Fruit fly (Drosophila melanogaster) whole organism, embryonic: Measurements from ENCODE around the gene Epp.
A peak's percentile ranks its signal among the peaks of the same experiment; 100 is the strongest.

Experiments used
- Atf-2 ChIP-seq: fragments of 200-800 bp; sonication (Bioruptor generic); optimal IDR thresholded peaks from 2 replicates; lab custom pipeline; 2016; ENCODE audit warnings: missing biosample characterization, missing genetic modification characterization
- B-H1 ChIP-seq: fragments of 200-800 bp; sonication (Bioruptor generic); IDR thresholded peaks from 3 replicates; pipeline ENCODE4 v1.3.6; 2022; ENCODE audit warnings: missing biosample characterization, missing genetic modification characterization
- CG11093 ChIP-seq: fragments of 200-800 bp; sonication (Bioruptor generic); IDR thresholded peaks from 3 replicates; pipeline ENCODE4 v1.3.6; 2022; ENCODE audit warnings: missing biosample characterization, missing genetic modification characterization
- CG12744 ChIP-seq: fragments of 200-800 bp; sonication (Bioruptor generic); optimal IDR thresholded peaks from 2 replicates; lab custom pipeline; 2016; ENCODE audit warnings: missing biosample characterization, missing genetic modification characterization
- CG13775 ChIP-seq: fragments of 200-800 bp; sonication (Bioruptor generic); optimal IDR thresholded peaks from 3 replicates; lab custom pipeline; 2017; ENCODE audit warnings: missing biosample characterization, mild to moderate bottlenecking, missing genetic modification characterization
- CG15011 ChIP-seq: fragments of 200-800 bp; sonication (Bioruptor generic); optimal IDR thresholded peaks from 3 replicates; lab custom pipeline; 2018; ENCODE audit warnings: missing biosample characterization, mild to moderate bottlenecking, missing genetic modification characterization
- CG15514 ChIP-seq: fragments of 200-800 bp; sonication (Bioruptor generic); optimal IDR thresholded peaks from 3 replicates; lab custom pipeline; 2017; ENCODE audit warnings: missing biosample characterization, missing genetic modification characterization, mild to moderate bottlenecking, moderate library complexity, missing genetic modification reagents
- CG15601 ChIP-seq: fragments of 200-800 bp; sonication (Bioruptor generic); optimal IDR thresholded peaks from 3 replicates; lab custom pipeline; 2019; ENCODE audit warnings: missing biosample characterization, mild to moderate bottlenecking, missing genetic modification characterization, moderate library complexity
- CG16815 ChIP-seq: fragments of 200-800 bp; sonication (Bioruptor generic); optimal IDR thresholded peaks from 3 replicates; lab custom pipeline; 2017; ENCODE audit warnings: missing biosample characterization, mild to moderate bottlenecking, missing genetic modification characterization
- CG17328 ChIP-seq: fragments of 200-800 bp; sonication (Bioruptor generic); IDR thresholded peaks from 2 replicates; pipeline ENCODE4 v1.3.6; 2022; ENCODE audit warnings: missing biosample characterization, missing genetic modification characterization
- CG17359 ChIP-seq: fragments of 200-800 bp; sonication (Bioruptor generic); optimal IDR thresholded peaks from 3 replicates; lab custom pipeline; 2018; ENCODE audit warnings: missing biosample characterization, mild to moderate bottlenecking, missing genetic modification characterization, moderate library complexity
- CG17829 ChIP-seq: fragments of 200-800 bp; optimal IDR thresholded peaks from 2 replicates; lab custom pipeline; 2019; ENCODE audit warnings: missing biosample characterization, mild to moderate bottlenecking, missing genetic modification characterization, moderate library complexity
- CG17912 ChIP-seq: fragments of 200-800 bp; sonication (Bioruptor generic); optimal IDR thresholded peaks from 2 replicates; lab custom pipeline; 2018; ENCODE audit warnings: missing biosample characterization, mild to moderate bottlenecking, missing genetic modification characterization
- CG32767 ChIP-seq: fragments of 200-800 bp; sonication (Bioruptor generic); IDR thresholded peaks from 2 replicates; pipeline ENCODE4 v1.3.6; 2022; ENCODE audit warnings: missing biosample characterization, missing genetic modification characterization
- CG32772 ChIP-seq: fragments of 200-800 bp; sonication (Bioruptor generic); IDR thresholded peaks from 2 replicates; pipeline ENCODE4 v1.3.6; 2022; ENCODE audit warnings: missing biosample characterization, missing genetic modification characterization
- CG33213 ChIP-seq: fragments of 200-800 bp; sonication (Bioruptor generic); optimal IDR thresholded peaks from 3 replicates; lab custom pipeline; 2016; ENCODE audit warnings: missing biosample characterization, missing genetic modification characterization
- CG4820 ChIP-seq: fragments of 200-800 bp; sonication (Bioruptor generic); optimal IDR thresholded peaks from 3 replicates; lab custom pipeline; 2016; ENCODE audit warnings: missing biosample characterization, missing genetic modification characterization
- CG6272 ChIP-seq: fragments of 200-800 bp; sonication (Bioruptor generic); IDR thresholded peaks from 2 replicates; pipeline ENCODE4 v1.3.6; 2022; ENCODE audit warnings: missing biosample characterization, missing genetic modification characterization
- CG6854 ChIP-seq: fragments of 200-800 bp; sonication (Bioruptor generic); optimal IDR thresholded peaks from 3 replicates; lab custom pipeline; 2017; ENCODE audit warnings: missing biosample characterization, mild to moderate bottlenecking, missing genetic modification characterization
- CG7372 ChIP-seq: fragments of 200-800 bp; sonication (Bioruptor generic); IDR thresholded peaks from 2 replicates; pipeline ENCODE4 v1.3.6; 2022; ENCODE audit warnings: missing biosample characterization, missing genetic modification characterization
- Dad ChIP-seq: fragments of 200-800 bp; sonication (Bioruptor generic); optimal IDR thresholded peaks from 3 replicates; lab custom pipeline; 2016; ENCODE audit warnings: missing biosample characterization, missing genetic modification characterization
- Dll ChIP-seq: fragments of 200-800 bp; sonication (Bioruptor generic); IDR thresholded peaks from 4 replicates; pipeline ENCODE4 v1.3.6; 2022; ENCODE audit warnings: missing biosample characterization, missing genetic modification characterization; ENCODE audit not compliant: partially characterized antibody
- Doc2 ChIP-seq: fragments of 200-800 bp; sonication (Bioruptor generic); IDR thresholded peaks from 2 replicates; pipeline ENCODE4 v1.3.6; 2022; ENCODE audit warnings: missing biosample characterization, missing genetic modification characterization
- HLHmδ ChIP-seq: fragments of 200-800 bp; sonication (Bioruptor generic); optimal IDR thresholded peaks from 2 replicates; lab custom pipeline; 2018; ENCODE audit warnings: missing biosample characterization, mild to moderate bottlenecking, missing genetic modification characterization, moderate library complexity
- Hmr ChIP-seq: fragments of 200-800 bp; sonication (Bioruptor generic); optimal IDR thresholded peaks from 3 replicates; lab custom pipeline; 2017; ENCODE audit warnings: mild to moderate bottlenecking, missing biosample characterization, missing genetic modification reagents, missing genetic modification characterization
- Hr78 ChIP-seq, 2 experiments: fragments of 200-800 bp in 1 of 2; fragments of >200 bp in 1 of 2; sonication (Bioruptor generic) in 1 of 2; optimal IDR thresholded peaks; 2 replicates each; lab custom pipeline; 2017 to 2019; ENCODE audit warnings: missing biosample characterization in 2 of 2, missing genetic modification characterization in 2 of 2, mild to moderate bottlenecking in 1 of 2, moderate library complexity in 1 of 2
- Meics ChIP-seq: fragments of 200-800 bp; sonication (Bioruptor generic); optimal IDR thresholded peaks from 2 replicates; lab custom pipeline; 2017; ENCODE audit warnings: missing biosample characterization, mild to moderate bottlenecking, missing genetic modification characterization
- NC2β ChIP-seq: fragments of 200-800 bp; sonication (Bioruptor generic); optimal IDR thresholded peaks from 2 replicates; lab custom pipeline; 2016; ENCODE audit warnings: missing biosample characterization, missing genetic modification characterization
- Oaz ChIP-seq: fragments of 200-800 bp; sonication (Bioruptor generic); IDR thresholded peaks from 2 replicates; pipeline ENCODE4 v1.3.6; 2022; ENCODE audit warnings: missing biosample characterization, missing genetic modification characterization
- Oli ChIP-seq: fragments of 200-800 bp; sonication (Bioruptor generic); optimal IDR thresholded peaks from 2 replicates; lab custom pipeline; 2018; ENCODE audit warnings: missing biosample characterization, mild to moderate bottlenecking, missing genetic modification characterization, moderate library complexity
- YL-1 ChIP-seq: fragments of 200-800 bp; sonication (Bioruptor generic); optimal IDR thresholded peaks from 3 replicates; lab custom pipeline; 2017; ENCODE audit warnings: missing biosample characterization, mild to moderate bottlenecking, missing genetic modification characterization
- ab ChIP-seq: fragments of 200-800 bp; sonication (Bioruptor generic); optimal IDR thresholded peaks from 2 replicates; lab custom pipeline; 2016; ENCODE audit warnings: missing biosample characterization, missing genetic modification characterization
- bcd ChIP-seq: fragments of 200-800 bp; sonication (Bioruptor generic); optimal IDR thresholded peaks from 2 replicates; lab custom pipeline; 2017; ENCODE audit warnings: missing biosample characterization, mild to moderate bottlenecking, missing genetic modification characterization
- chm ChIP-seq: fragments of 200-800 bp; sonication (Bioruptor generic); IDR thresholded peaks from 2 replicates; pipeline ENCODE4 v1.3.6; 2022; ENCODE audit warnings: missing biosample characterization, missing genetic modification characterization
- corto ChIP-seq: fragments of 200-800 bp; sonication (Bioruptor generic); optimal IDR thresholded peaks from 2 replicates; lab custom pipeline; 2016; ENCODE audit warnings: missing biosample characterization, mild to moderate bottlenecking, missing genetic modification characterization, moderate library complexity
- crp ChIP-seq, 2 experiments: fragments of 200-800 bp; sonication (Bioruptor generic); optimal IDR thresholded peaks; 2 replicates in 1 of 2; 3 replicates in 1 of 2; lab custom pipeline; 2017; ENCODE audit warnings: missing biosample characterization in 2 of 2, missing genetic modification characterization in 2 of 2, mild to moderate bottlenecking in 1 of 2, moderate library complexity in 1 of 2
- en ChIP-seq: fragments of 200-800 bp; sonication (Bioruptor generic); optimal IDR thresholded peaks from 2 replicates; lab custom pipeline; 2016; ENCODE audit warnings: missing biosample characterization, missing genetic modification characterization
- fd3F ChIP-seq: fragments of 200-800 bp; sonication (Bioruptor generic); optimal IDR thresholded peaks from 2 replicates; lab custom pipeline; 2018; ENCODE audit warnings: missing biosample characterization, mild to moderate bottlenecking, missing genetic modification characterization, moderate library complexity
- gcm2 ChIP-seq: fragments of 200-800 bp; sonication (Bioruptor generic); optimal IDR thresholded peaks from 2 replicates; lab custom pipeline; 2016; ENCODE audit warnings: missing biosample characterization, missing genetic modification characterization
- gsb-n ChIP-seq: fragments of 200-800 bp; sonication (Bioruptor generic); optimal IDR thresholded peaks from 3 replicates; lab custom pipeline; 2018; ENCODE audit warnings: missing biosample characterization, mild to moderate bottlenecking, missing genetic modification characterization
- hth ChIP-seq: fragments of >200 bp; optimal IDR thresholded peaks from 2 replicates; lab custom pipeline; 2017; ENCODE audit warnings: inconsistent platforms
- kah ChIP-seq: fragments of 200-800 bp; sonication (Bioruptor generic); optimal IDR thresholded peaks from 2 replicates; lab custom pipeline; 2018; ENCODE audit warnings: missing biosample characterization, mild to moderate bottlenecking, missing genetic modification characterization
- lmd ChIP-seq: fragments of 200-800 bp; sonication (Bioruptor generic); IDR thresholded peaks from 2 replicates; pipeline ENCODE4 v1.3.6; 2022; ENCODE audit warnings: missing biosample characterization, missing genetic modification characterization
- mld ChIP-seq: fragments of 200-800 bp; sonication (Bioruptor generic); IDR thresholded peaks from 3 replicates; pipeline ENCODE4 v1.3.6; 2022; ENCODE audit warnings: missing biosample characterization, missing genetic modification characterization; ENCODE audit not compliant: partially characterized antibody
- pita ChIP-seq: fragments of 200-800 bp; sonication (Bioruptor generic); optimal IDR thresholded peaks from 2 replicates; lab custom pipeline; 2017; ENCODE audit warnings: missing biosample characterization, mild to moderate bottlenecking, missing genetic modification characterization
- slbo ChIP-seq: fragments of 200-800 bp; sonication (Bioruptor generic); IDR thresholded peaks from 2 replicates; pipeline ENCODE4 v1.3.6; 2022; ENCODE audit warnings: missing biosample characterization, missing genetic modification characterization
- sr ChIP-seq: fragments of 200-800 bp; sonication (Bioruptor generic); IDR thresholded peaks from 3 replicates; pipeline ENCODE4 v1.3.6; 2022; ENCODE audit warnings: missing biosample characterization, missing genetic modification characterization
- stc ChIP-seq: fragments of 200-800 bp; sonication (Bioruptor generic); IDR thresholded peaks from 2 replicates; pipeline ENCODE4 v1.3.6; 2022; ENCODE audit warnings: missing biosample characterization, missing genetic modification characterization
- tap ChIP-seq: fragments of 200-800 bp; optimal IDR thresholded peaks from 3 replicates; lab custom pipeline; 2019; ENCODE audit warnings: missing biosample characterization, mild to moderate bottlenecking, missing genetic modification characterization, moderate library complexity
- usp ChIP-seq: fragments of >200 bp; optimal IDR thresholded peaks from 2 replicates; lab custom pipeline; 2017; ENCODE audit warnings: missing biosample characterization, missing genetic modification characterization
- zf30C ChIP-seq: fragments of 200-800 bp; sonication (Bioruptor generic); optimal IDR thresholded peaks from 3 replicates; lab custom pipeline; 2018; ENCODE audit warnings: missing biosample characterization, mild to moderate bottlenecking, missing genetic modification characterization
- zfh2 ChIP-seq: fragments of 200-800 bp; sonication (Bioruptor generic); optimal IDR thresholded peaks from 2 replicates; lab custom pipeline; 2016; ENCODE audit warnings: missing biosample characterization, missing genetic modification characterization

Gene Epp

DNA sequence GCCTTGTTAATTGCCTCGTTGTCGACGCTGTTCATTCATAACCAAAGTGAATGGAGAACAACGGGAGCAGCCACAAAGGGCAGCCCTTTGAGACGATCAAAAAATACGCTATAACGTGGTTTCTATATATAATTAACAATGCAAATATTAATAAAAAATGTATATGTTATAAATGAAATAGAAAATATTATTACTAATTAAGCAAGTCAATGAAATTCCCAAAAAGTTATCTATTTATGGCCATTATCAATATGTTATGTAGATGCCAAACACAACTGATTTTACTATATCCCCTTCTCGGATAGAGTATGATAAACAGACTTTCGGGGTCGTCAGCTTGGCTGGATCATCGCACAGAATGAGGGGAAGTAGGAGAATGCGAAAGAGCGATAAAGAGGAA is 23.3 kb downstream of the Epp start (continued):
- TF ChIP-seq gcm2 (GFP tag; lab: Kevin White, UChicago) (no peak), CG17912 (GFP tag; lab: Kevin White, UChicago) (no peak), Doc2 (GFP tag; lab: Robert Waterston, UW) (no peak), lmd (GFP tag; lab: Robert Waterston, UW) (peak; percentile 65), mld (GFP tag; lab: Robert Waterston, UW) (no peak), zfh2 (GFP tag; lab: Kevin White, UChicago) (no peak), CG6854 (GFP tag; lab: Kevin White, UChicago) (no peak), CG32767 (GFP tag; lab: Robert Waterston, UW) (peak; percentile 42; the same call in 1 of the 2 replicates), CG16815 (GFP tag; lab: Kevin White, UChicago) (no peak), CG15601 (peak; percentile 25), bcd (GFP tag; lab: Kevin White, UChicago) (no peak), CG13775 (GFP tag; lab: Kevin White, UChicago) (no peak), Oaz (no peak; the same call in 1 of the 2 replicates), gsb-n (peak; percentile 34), tap (tag; lab: Kevin White, UChicago) (peak; percentile 57), usp (GFP tag; lab: Kevin White, UChicago) (no peak), CG17829 (tag; lab: Kevin White, UChicago) (peak; percentile 52), YL-1 (GFP tag; lab: Kevin White, UChicago) (no peak), CG17359 (tag; lab: Kevin White, UChicago) (peak; percentile 68), slbo (GFP tag; lab: Robert Waterston, UW) (peak; percentile 66), kah (GFP tag; lab: Kevin White, UChicago) (no peak), CG11093 (GFP tag; lab: Robert Waterston, UW) (no peak), Atf-2 (GFP tag; lab: Kevin White, UChicago) (no peak), CG12744 (GFP tag; lab: Kevin White, UChicago) (no peak), Meics (peak; percentile 41), Hmr (peak; percentile 62), CG15011 (no peak), en (GFP tag; lab: Kevin White, UChicago) (no peak), CG6272 (GFP tag; lab: Robert Waterston, UW) (no peak), CG7372 (GFP tag; lab: Robert Waterston, UW) (no peak), sr (GFP tag; lab: Robert Waterston, UW) (no peak), pita (GFP tag; lab: Kevin White, UChicago) (no peak), Hr78 (GFP tag; optimal IDR thresholded peaks at IDR 0.05; lab: Kevin White, UChicago) (peak in 1 of 2 experiments; percentile 35), crp (GFP tag; optimal IDR thresholded peaks at IDR 0.05; lab: Kevin White, UChicago) (no peak), Dad (no peak), CG17328 (GFP tag; lab: Robert Waterston, UW) (peak; percentile 42; the same call in 1 of the 2 replicates), NC2β (no peak), B-H1 (GFP tag; lab: Robert Waterston, UW) (peak; percentile 33; the same call in 2 of the 3 replicates), CG33213 (GFP tag; lab: Kevin White, UChicago) (no peak), corto (no peak), Oli (tag; lab: Kevin White, UChicago) (peak; percentile 54), fd3F (GFP tag; lab: Kevin White, UChicago) (peak; percentile 52), ab (GFP tag; lab: Kevin White, UChicago) (no peak), CG32772 (GFP tag; lab: Robert Waterston, UW) (0 out of 2 replicates have a peak, but pooled peaks have one; percentile 16), Dll (no peak), zf30C (no peak), CG15514 (GFP tag; lab: Kevin White, UChicago) (peak; percentile 14), HLHmδ (GFP tag; lab: Kevin White, UChicago) (no peak), hth (no peak), CG4820 (GFP tag; lab: Kevin White, UChicago) (peak; percentile 8), stc (GFP tag; lab: Robert Waterston, UW) (peak; percentile 51), chm (no peak)
